In genomic region chrX:6677826-6678489, dm6 we compare ENCODE assay signal across 1 fruit fly cellular context.
TF ChIP-seq lines count a peak whose summit lies in the region.

Gene Fum1, plus strand, starts transcription at chrX:6678424.

TF ChIP-seq in whole organism, embryonic, 481 proteins besides CTCF, POLR2A, EP300 and RAD21 (continued from another document and continues in another):
- TF ChIP-seq Adf1 (GFP tag; IDR thresholded peaks at IDR 0.05; lab: Robert Waterston, UW) (no peak), CG11504 (tag; optimal IDR thresholded peaks at IDR 0.05; lab: Kevin White, UChicago) (no peak), Hmx (GFP tag; optimal IDR thresholded peaks at IDR 0.05; lab: Kevin White, UChicago) (no peak), Chrac-16 (GFP tag; optimal IDR thresholded peaks at IDR 0.05; lab: Kevin White, UChicago) (peak; percentile 13), MESR4 (GFP tag; optimal IDR thresholded peaks at IDR 0.05; lab: Kevin White, UChicago) (peak; percentile 54), CG31365 (tag; optimal IDR thresholded peaks at IDR 0.05; lab: Kevin White, UChicago) (no peak), Ets97D (GFP tag; optimal IDR thresholded peaks at IDR 0.05; lab: Kevin White, UChicago) (peak; percentile 4), CG9437 (GFP tag; optimal IDR thresholded peaks at IDR 0.05; lab: Kevin White, UChicago) (peak; percentile 60), CG14860 (GFP tag; IDR thresholded peaks at IDR 0.05; lab: Robert Waterston, UW; ENCODE audit: partially characterized antibody) (peak; percentile 88), fd3F (GFP tag; optimal IDR thresholded peaks at IDR 0.05; lab: Kevin White, UChicago) (no peak), Kr (GFP tag; optimal IDR thresholded peaks at IDR 0.05; lab: Kevin White, UChicago) (no peak), CG5953 (GFP tag; IDR thresholded peaks at IDR 0.05; lab: Robert Waterston, UW) (no peak), CG15073 (GFP tag; optimal IDR thresholded peaks at IDR 0.05; lab: Kevin White, UChicago) (no peak), Trl (optimal IDR thresholded peaks at IDR 0.05; lab: Kevin White, UChicago) (no peak), Trl (GFP tag; optimal IDR thresholded peaks at IDR 0.05; lab: Kevin White, UChicago) (peak; percentile 10), Vsx1 (GFP tag; optimal IDR thresholded peaks at IDR 0.05; lab: Kevin White, UChicago) (no peak), wor (GFP tag; IDR thresholded peaks at IDR 0.05; lab: Robert Waterston, UW) (no peak), CG1233 (GFP tag; optimal IDR thresholded peaks at IDR 0.05; lab: Kevin White, UChicago) (no peak), CG12104 (GFP tag; optimal IDR thresholded peaks at IDR 0.05; lab: Kevin White, UChicago) (no peak), Fer1 (GFP tag; optimal IDR thresholded peaks at IDR 0.05; lab: Kevin White, UChicago) (peak; percentile 16), Doc3 (GFP tag; IDR thresholded peaks at IDR 0.05; lab: Robert Waterston, UW; ENCODE audit: partially characterized antibody) (peak; percentile 93), CG15514 (GFP tag; optimal IDR thresholded peaks at IDR 0.05; lab: Kevin White, UChicago) (peak; percentile 58), Ravus (GFP tag; IDR thresholded peaks at IDR 0.05; lab: Robert Waterston, UW) (no peak), CG16815 (GFP tag; optimal IDR thresholded peaks at IDR 0.05; lab: Kevin White, UChicago) (no peak), CG16813 (GFP tag; IDR thresholded peaks at IDR 0.05; lab: Robert Waterston, UW; ENCODE audit: partially characterized antibody) (peak; percentile 94), YL-1 (GFP tag; optimal IDR thresholded peaks at IDR 0.05; lab: Kevin White, UChicago) (peak; percentile 29), hb (GFP tag; IDR thresholded peaks at IDR 0.05; lab: Robert Waterston, UW; ENCODE audit: partially characterized antibody) (peak; percentile 78; the same call in 2 of the 3 replicates), crc (GFP tag; optimal IDR thresholded peaks at IDR 0.05; lab: Kevin White, UChicago) (no peak), phol (tag; optimal IDR thresholded peaks at IDR 0.05; lab: Kevin White, UChicago) (peak; percentile 34), CG2712 (tag; optimal IDR thresholded peaks at IDR 0.05; lab: Kevin White, UChicago) (peak; percentile 43), zfh2 (GFP tag; optimal IDR thresholded peaks at IDR 0.05; lab: Kevin White, UChicago) (peak; percentile 45), onecut (GFP tag; IDR thresholded peaks at IDR 0.05; lab: Robert Waterston, UW) (no peak), stwl (tag; optimal IDR thresholded peaks at IDR 0.05; lab: Kevin White, UChicago) (peak; percentile 46), Deaf1 (tag; optimal IDR thresholded peaks at IDR 0.05; lab: Kevin White, UChicago) (peak; percentile 8), HLH3B (GFP tag; IDR thresholded peaks at IDR 0.05; lab: Robert Waterston, UW) (no peak), CG6689 (GFP tag; IDR thresholded peaks at IDR 0.05; lab: Robert Waterston, UW) (no peak), CG9797 (GFP tag; optimal IDR thresholded peaks at IDR 0.05; lab: Kevin White, UChicago) (no peak), CG13296 (GFP tag; optimal IDR thresholded peaks at IDR 0.05; lab: Kevin White, UChicago) (no peak), CG17328 (GFP tag; IDR thresholded peaks at IDR 0.05; lab: Robert Waterston, UW) (no peak), Aef1 (GFP tag; IDR thresholded peaks at IDR 0.05; lab: Robert Waterston, UW) (peak; percentile 24; the same call in 1 of the 3 replicates), CG1603 (tag; optimal IDR thresholded peaks at IDR 0.05; lab: Kevin White, UChicago) (peak; percentile 22), pfk (GFP tag; optimal IDR thresholded peaks at IDR 0.05; lab: Kevin White, UChicago) (no peak), grau (tag; optimal IDR thresholded peaks at IDR 0.05; lab: Kevin White, UChicago) (peak; percentile 38), Dp (GFP tag; optimal IDR thresholded peaks at IDR 0.05; lab: Kevin White, UChicago) (peak; percentile 53), ERR (GFP tag; optimal IDR thresholded peaks at IDR 0.05; lab: Kevin White, UChicago) (no peak), row (GFP tag; IDR thresholded peaks at IDR 0.05; lab: Robert Waterston, UW) (peak; percentile 78), sim (GFP tag; IDR thresholded peaks at IDR 0.05; lab: Robert Waterston, UW) (no peak), sug (tag; optimal IDR thresholded peaks at IDR 0.05; lab: Kevin White, UChicago) (peak; percentile 39), CG34224 (GFP tag; IDR thresholded peaks at IDR 0.05; lab: Robert Waterston, UW; ENCODE audit: partially characterized antibody) (peak; percentile 87), Nf-YC (tag; optimal IDR thresholded peaks at IDR 0.05; lab: Kevin White, UChicago) (peak; percentile 45), bab2 (GFP tag; optimal IDR thresholded peaks at IDR 0.05; lab: Kevin White, UChicago) (no peak), lmd (GFP tag; IDR thresholded peaks at IDR 0.05; lab: Robert Waterston, UW) (no peak), dati (GFP tag; IDR thresholded peaks at IDR 0.05; lab: Robert Waterston, UW) (no peak), CHES-1-like (GFP tag; optimal IDR thresholded peaks at IDR 0.05; lab: Kevin White, UChicago) (peak; percentile 36), dmrt11E (tag; optimal IDR thresholded peaks at IDR 0.05; lab: Kevin White, UChicago) (no peak), Xbp1 (GFP tag; optimal IDR thresholded peaks at IDR 0.05; lab: Kevin White, UChicago) (peak; percentile 11), Doc2 (GFP tag; IDR thresholded peaks at IDR 0.05; lab: Robert Waterston, UW) (no peak), Sox102F (GFP tag; optimal IDR thresholded peaks at IDR 0.05; lab: Kevin White, UChicago) (no peak), CG2202 (tag; optimal IDR thresholded peaks at IDR 0.05; lab: Kevin White, UChicago) (no peak), CoRest (tag; optimal IDR thresholded peaks at IDR 0.05; lab: Kevin White, UChicago) (peak; percentile 24), Eip74EF (GFP tag; optimal IDR thresholded peaks at IDR 0.05; lab: Kevin White, UChicago) (peak in 1 of 2 experiments; percentile 4), CG15696 (tag; optimal IDR thresholded peaks at IDR 0.05; lab: Kevin White, UChicago) (no peak), dmrt99B (tag; optimal IDR thresholded peaks at IDR 0.05; lab: Kevin White, UChicago) (no peak), odd (GFP tag; optimal IDR thresholded peaks at IDR 0.05; lab: Kevin White, UChicago) (no peak), MBD-R2 (GFP tag; IDR thresholded peaks at IDR 0.05; lab: Robert Waterston, UW) (peak; percentile 72), CG12299 (tag; optimal IDR thresholded peaks at IDR 0.05; lab: Kevin White, UChicago) (peak; percentile 25), CG13287 (GFP tag; IDR thresholded peaks at IDR 0.05; lab: Robert Waterston, UW; ENCODE audit: partially characterized antibody) (peak; percentile 94), CG12391 (tag; optimal IDR thresholded peaks at IDR 0.05; lab: Kevin White, UChicago) (peak; percentile 51), HLH54F (GFP tag; optimal IDR thresholded peaks at IDR 0.05; lab: Kevin White, UChicago) (no peak), nerfin-1 (tag; optimal IDR thresholded peaks at IDR 0.05; lab: Kevin White, UChicago) (peak; percentile 9), ems (GFP tag; optimal IDR thresholded peaks at IDR 0.05; lab: Kevin White, UChicago) (no peak), Opbp (GFP tag; IDR thresholded peaks at IDR 0.05; lab: Robert Waterston, UW; ENCODE audit: partially characterized antibody) (peak; percentile 70; the same call in 2 of the 3 replicates), Dref (GFP tag; IDR thresholded peaks at IDR 0.05; lab: Robert Waterston, UW) (peak; percentile 74), CG8290 (GFP tag; optimal IDR thresholded peaks at IDR 0.05; lab: Kevin White, UChicago) (peak; percentile 36), CG8290 (tag; optimal IDR thresholded peaks at IDR 0.05; lab: Kevin White, UChicago) (no peak), mam (GFP tag; optimal IDR thresholded peaks at IDR 0.05; lab: Kevin White, UChicago) (peak; percentile 23), CG3838 (GFP tag; optimal IDR thresholded peaks at IDR 0.05; lab: Kevin White, UChicago) (no peak), her (GFP tag; optimal IDR thresholded peaks at IDR 0.05; lab: Kevin White, UChicago) (peak; percentile 28), Jarid2 (GFP tag; optimal IDR thresholded peaks at IDR 0.05; lab: Kevin White, UChicago) (no peak), Lpt (GFP tag; optimal IDR thresholded peaks at IDR 0.05; lab: Kevin White, UChicago) (no peak), slp2 (GFP tag; optimal IDR thresholded peaks at IDR 0.05; lab: Kevin White, UChicago) (no peak), HmgZ (tag; optimal IDR thresholded peaks at IDR 0.05; lab: Kevin White, UChicago) (peak; percentile 40), CG12071 (GFP tag; optimal IDR thresholded peaks at IDR 0.05; lab: Kevin White, UChicago) (no peak), CG10543 (GFP tag; optimal IDR thresholded peaks at IDR 0.05; lab: Kevin White, UChicago) (no peak), sens (GFP tag; lab: Kevin White, UChicago) (peak; percentile 84), CG8478 (optimal IDR thresholded peaks at IDR 0.05; lab: Kevin White, UChicago) (no peak), D19B (GFP tag; optimal IDR thresholded peaks at IDR 0.05; lab: Kevin White, UChicago) (no peak), tna (GFP tag; IDR thresholded peaks at IDR 0.05; lab: Robert Waterston, UW; ENCODE audit: partially characterized antibody) (peak; percentile 69), fd96Cb (tag; optimal IDR thresholded peaks at IDR 0.05; lab: Kevin White, UChicago) (no peak), CG16779 (GFP tag; IDR thresholded peaks at IDR 0.05; lab: Robert Waterston, UW) (no peak), CG17568 (GFP tag; optimal IDR thresholded peaks at IDR 0.05; lab: Kevin White, UChicago) (no peak), ab (GFP tag; optimal IDR thresholded peaks at IDR 0.05; lab: Kevin White, UChicago) (no peak), psq (GFP tag; optimal IDR thresholded peaks at IDR 0.05; lab: Kevin White, UChicago) (no peak), CG8765 (GFP tag; IDR thresholded peaks at IDR 0.05; lab: Robert Waterston, UW) (no peak), CG14667 (GFP tag; IDR thresholded peaks at IDR 0.05; lab: Robert Waterston, UW) (no peak), hkb (optimal IDR thresholded peaks at IDR 0.05; lab: Kevin White, UChicago) (peak; percentile 69), hkb (GFP tag; IDR thresholded peaks at IDR 0.05; lab: Robert Waterston, UW) (no peak), Rfx (GFP tag; IDR thresholded peaks at IDR 0.05; lab: Robert Waterston, UW) (no peak; the same call in 1 of the 2 replicates), Nf-YB (GFP tag; optimal IDR thresholded peaks at IDR 0.05; lab: Kevin White, UChicago) (no peak), CG2120 (GFP tag; optimal IDR thresholded peaks at IDR 0.05; lab: Kevin White, UChicago) (peak; percentile 31), sqz (GFP tag; optimal IDR thresholded peaks at IDR 0.05; lab: Kevin White, UChicago) (no peak), p53 (GFP tag; optimal IDR thresholded peaks at IDR 0.05; lab: Kevin White, UChicago) (no peak), B-H1 (GFP tag; IDR thresholded peaks at IDR 0.05; lab: Robert Waterston, UW) (no peak), ap (GFP tag; IDR thresholded peaks at IDR 0.05; lab: Robert Waterston, UW) (no peak), fd102C (GFP tag; optimal IDR thresholded peaks at IDR 0.05; lab: Kevin White, UChicago) (no peak), CG10147 (GFP tag; optimal IDR thresholded peaks at IDR 0.05; lab: Kevin White, UChicago) (peak; percentile 16), CG2129 (GFP tag; IDR thresholded peaks at IDR 0.05; lab: Robert Waterston, UW; ENCODE audit: partially characterized antibody) (peak; percentile 73), CG7786 (GFP tag; optimal IDR thresholded peaks at IDR 0.05; lab: Kevin White, UChicago) (peak; percentile 25), Meics (GFP tag; optimal IDR thresholded peaks at IDR 0.05; lab: Kevin White, UChicago) (no peak), tll (GFP tag; optimal IDR thresholded peaks at IDR 0.05; lab: Kevin White, UChicago) (no peak), CG14965 (GFP tag; optimal IDR thresholded peaks at IDR 0.05; lab: Kevin White, UChicago; ENCODE audit: borderline replicate concordance) (no peak), GATAe (GFP tag; conservative IDR thresholded peaks at IDR 0.05; lab: Robert Waterston, UW) (no peak), Sry-δ (GFP tag; optimal IDR thresholded peaks at IDR 0.05; lab: Kevin White, UChicago) (peak; percentile 96), tup (GFP tag; optimal IDR thresholded peaks at IDR 0.05; lab: Kevin White, UChicago) (no peak), CG32772 (GFP tag; IDR thresholded peaks at IDR 0.05; lab: Robert Waterston, UW) (no peak), Xrp1 (GFP tag; IDR thresholded peaks at IDR 0.05; lab: Robert Waterston, UW) (no peak), jumu (GFP tag; optimal IDR thresholded peaks at IDR 0.05; lab: Kevin White, UChicago) (peak; percentile 10), CG6791 (GFP tag; IDR thresholded peaks at IDR 0.05; lab: Robert Waterston, UW; ENCODE audit: partially characterized antibody) (peak; percentile 78), bcd (GFP tag; optimal IDR thresholded peaks at IDR 0.05; lab: Kevin White, UChicago) (no peak), E2f2 (GFP tag; IDR thresholded peaks at IDR 0.05; lab: Robert Waterston, UW) (peak; percentile 67), pho (GFP tag; optimal IDR thresholded peaks at IDR 0.05; lab: Kevin White, UChicago) (peak; percentile 35), ato (GFP tag; IDR thresholded peaks at IDR 0.05; lab: Robert Waterston, UW; ENCODE audit: partially characterized antibody) (peak; percentile 57; the same call in 1 of the 2 replicates), hth (optimal IDR thresholded peaks at IDR 0.05; lab: Kevin White, UChicago) (no peak), CG4404 (GFP tag; IDR thresholded peaks at IDR 0.05; lab: Robert Waterston, UW) (no peak), shn (GFP tag; optimal IDR thresholded peaks at IDR 0.05; lab: Kevin White, UChicago) (no peak), Bgb (GFP tag; IDR thresholded peaks at IDR 0.05; lab: Robert Waterston, UW; ENCODE audit: partially characterized antibody) (peak; percentile 84), CG9215 (GFP tag; IDR thresholded peaks at IDR 0.05; lab: Robert Waterston, UW) (no peak), chinmo (GFP tag; IDR thresholded peaks at IDR 0.05; lab: Robert Waterston, UW; ENCODE audit: partially characterized antibody) (peak; percentile 47; the same call in 1 of the 4 replicates), dpn (GFP tag; optimal IDR thresholded peaks at IDR 0.05; lab: Kevin White, UChicago) (peak in 1 of 2 experiments; percentile 6), unc-4 (GFP tag; IDR thresholded peaks at IDR 0.05; lab: Robert Waterston, UW; ENCODE audit: partially characterized antibody) (peak; percentile 94), Fer3 (tag; optimal IDR thresholded peaks at IDR 0.05; lab: Kevin White, UChicago) (no peak), jing (GFP tag; optimal IDR thresholded peaks at IDR 0.05; lab: Kevin White, UChicago) (no peak), CG11695 (GFP tag; IDR thresholded peaks at IDR 0.05; lab: Robert Waterston, UW) (no peak), sd (tag; optimal IDR thresholded peaks at IDR 0.05; lab: Kevin White, UChicago) (no peak)
